Worm (Caenorhabditis elegans): ENCODE results near the gene pfs-2.
"Not testable (repeated sequence)": the region's sequence is repeated elsewhere in the genome, so short reads cannot be mapped to it uniquely, and the experiment has no call there.

The pfs-2 gene

ce11 chrII:14318027-14318426 lies 40.1 kb upstream of the pfs-2 start, which contains the start of gene Y54G11A.14:
Y54G11A.14 (plus strand) TSS chrII:14318158.
- TF ChIP-seq ztf-11 (tag; optimal IDR thresholded peaks at IDR 0.05): no peak
- TF ChIP-seq hlh-1 (tag; optimal IDR thresholded peaks at IDR 0.05): no peak
- TF ChIP-seq elt-1 (tag; optimal IDR thresholded peaks at IDR 0.05; ENCODE audit: borderline replicate concordance, insufficient read depth): no peak
- TF ChIP-seq ceh-39 (tag; optimal IDR thresholded peaks at IDR 0.05): no peak
- TF ChIP-seq pha-4 (tag; optimal IDR thresholded peaks at IDR 0.05): no peak
- no peak for TF ChIP-seq unc-39 (tag; optimal IDR thresholded peaks at IDR 0.05)
- TF ChIP-seq lin-32 (GFP tag; optimal IDR thresholded peaks at IDR 0.05): no peak
- TF ChIP-seq flh-1 (GFP tag; optimal IDR thresholded peaks at IDR 0.05): no peak
- TF ChIP-seq tbx-8 (GFP tag; optimal IDR thresholded peaks at IDR 0.05): no peak
- no peak for TF ChIP-seq sptf-1 (tag; optimal IDR thresholded peaks at IDR 0.05)
- TF ChIP-seq unc-120 (tag; optimal IDR thresholded peaks at IDR 0.05; ENCODE audit: poor library complexity, severe bottlenecking): no peak
- no peak for TF ChIP-seq ces-1 (GFP tag; optimal IDR thresholded peaks at IDR 0.05)
- TF ChIP-seq sem-2 (GFP tag; optimal IDR thresholded peaks at IDR 0.05): no peak
- no peak for TF ChIP-seq nhr-2 (tag; optimal IDR thresholded peaks at IDR 0.05)
- no peak for TF ChIP-seq nhr-237 (tag; optimal IDR thresholded peaks at IDR 0.05)
- no peak for TF ChIP-seq bed-3 (GFP tag; optimal IDR thresholded peaks at IDR 0.05)
- TF ChIP-seq nhr-76 (tag; optimal IDR thresholded peaks at IDR 0.05): no peak

- TF ChIP-seq nhr-76 (tag; optimal IDR thresholded peaks at IDR 0.05): no peak
- TF ChIP-seq hlh-1 (tag; optimal IDR thresholded peaks at IDR 0.05): no peak
- no peak for TF ChIP-seq unc-120 (tag; optimal IDR thresholded peaks at IDR 0.05; ENCODE audit: poor library complexity, severe bottlenecking)
- no peak for TF ChIP-seq unc-39 (tag; optimal IDR thresholded peaks at IDR 0.05)
- no peak for TF ChIP-seq cnd-1 (tag; optimal IDR thresholded peaks at IDR 0.05)
- no peak for TF ChIP-seq nhr-12 (tag; optimal IDR thresholded peaks at IDR 0.05)
- no peak for TF ChIP-seq bed-3 (GFP tag; optimal IDR thresholded peaks at IDR 0.05)
- TF ChIP-seq mls-2 (tag; optimal IDR thresholded peaks at IDR 0.05): peak; percentile 0
These were observed 38.9 kb upstream of the pfs-2 start for ce11 chrII:14319227-14319626.

ce11 chrII:14321225-14321624 lies 36.9 kb upstream of the pfs-2 start:
- no peak for TF ChIP-seq mep-1 (tag; optimal IDR thresholded peaks at IDR 0.05)
- peak; percentile 74 for TF ChIP-seq ces-1 (GFP tag; optimal IDR thresholded peaks at IDR 0.05)
- TF ChIP-seq sptf-1 (tag; optimal IDR thresholded peaks at IDR 0.05): no peak
- TF ChIP-seq nhr-28 (tag; optimal IDR thresholded peaks at IDR 0.05): no peak

ce11 chrII:14344166-14344565 lies 14.0 kb upstream of the pfs-2 start, which contains the start of gene ddl-3:
ddl-3 (minus strand) TSS chrII:14344454.
- TF ChIP-seq flh-1 (GFP tag; optimal IDR thresholded peaks at IDR 0.05); M03D4.4 (tag; optimal IDR thresholded peaks at IDR 0.05); nhr-76 (tag; optimal IDR thresholded peaks at IDR 0.05): not testable (repeated sequence)

ce11 chrII:14346243-14346642 lies 11.9 kb upstream of the pfs-2 start, which contains the start of gene Y54G11A.9:
Y54G11A.9 (minus strand) TSS chrII:14346438.
- not testable (repeated sequence) for TF ChIP-seq blmp-1 (tag; optimal IDR thresholded peaks at IDR 0.05); drap-1 (GFP tag; optimal IDR thresholded peaks at IDR 0.05); nhr-76 (tag; optimal IDR thresholded peaks at IDR 0.05)

ce11 chrII:14349356-14349923 lies 8.7 kb upstream of the pfs-2 start, which contains the start of the genes Y54G11A.17, lin-7 and elof-1:
Y54G11A.17 (minus strand) TSS chrII:14349406.
lin-7 (minus strand) TSS chrII:14349406.
elof-1 (plus strand) TSS chrII:14349738.
- TF ChIP-seq ceh-39 (tag; optimal IDR thresholded peaks at IDR 0.05) (peak; percentile 87), nhr-76 (tag; optimal IDR thresholded peaks at IDR 0.05) (no peak), unc-39 (tag; optimal IDR thresholded peaks at IDR 0.05) (no peak), lin-13 (tag; optimal IDR thresholded peaks at IDR 0.05) (peak; percentile 87), mab-5 (tag; optimal IDR thresholded peaks at IDR 0.05) (no peak), ham-2 (GFP tag; optimal IDR thresholded peaks at IDR 0.05) (no peak), flh-1 (GFP tag; optimal IDR thresholded peaks at IDR 0.05) (no peak), lin-32 (GFP tag; optimal IDR thresholded peaks at IDR 0.05) (no peak), unc-120 (tag; optimal IDR thresholded peaks at IDR 0.05; ENCODE audit: poor library complexity, severe bottlenecking) (peak; percentile 57), drap-1 (GFP tag; optimal IDR thresholded peaks at IDR 0.05) (peak; percentile 23), ceh-83 (GFP tag; optimal IDR thresholded peaks at IDR 0.05) (no peak), mep-1 (tag; optimal IDR thresholded peaks at IDR 0.05) (peak; percentile 91), elt-3 (tag; optimal IDR thresholded peaks at IDR 0.05) (no peak), nhr-2 (tag; optimal IDR thresholded peaks at IDR 0.05) (peak; percentile 63), M03D4.4 (tag; optimal IDR thresholded peaks at IDR 0.05) (peak; percentile 14), ceh-43 (GFP tag; optimal IDR thresholded peaks at IDR 0.05) (peak; percentile 28), mls-2 (tag; optimal IDR thresholded peaks at IDR 0.05) (peak; percentile 75), snpc-4 (tag; optimal IDR thresholded peaks at IDR 0.05) (no peak), blmp-1 (tag; optimal IDR thresholded peaks at IDR 0.05) (no peak), zip-8 (tag; optimal IDR thresholded peaks at IDR 0.05) (no peak), nhr-28 (tag; optimal IDR thresholded peaks at IDR 0.05) (no peak), pha-4 (tag; optimal IDR thresholded peaks at IDR 0.05) (peak; percentile 74), lsy-2 (tag; optimal IDR thresholded peaks at IDR 0.05) (peak; percentile 99), unc-62 (GFP tag; optimal IDR thresholded peaks at IDR 0.05) (peak; percentile 20), ztf-11 (tag; optimal IDR thresholded peaks at IDR 0.05) (no peak), hlh-1 (tag; optimal IDR thresholded peaks at IDR 0.05) (peak; percentile 36), elt-1 (tag; optimal IDR thresholded peaks at IDR 0.05; ENCODE audit: borderline replicate concordance, insufficient read depth) (no peak), tbx-8 (GFP tag; optimal IDR thresholded peaks at IDR 0.05) (no peak), cnd-1 (tag; optimal IDR thresholded peaks at IDR 0.05) (no peak), bed-3 (GFP tag; optimal IDR thresholded peaks at IDR 0.05) (no peak), ces-1 (GFP tag; optimal IDR thresholded peaks at IDR 0.05) (peak; percentile 90), sem-2 (GFP tag; optimal IDR thresholded peaks at IDR 0.05) (no peak), sptf-1 (tag; optimal IDR thresholded peaks at IDR 0.05) (peak; percentile 85)
